Worm (Caenorhabditis elegans) whole organism, L4 larva: ENCODE results near the gene rps-0.

Experiments used
- R02D3.7 ChIP-seq: fragments of 150-350 bp; sonication (generic microtip); optimal IDR thresholded peaks from 3 replicates; lab custom pipeline; 2014; ENCODE audit warnings: missing biosample characterization, missing genetic modification characterization
- aly-2 ChIP-seq: sonication (generic microtip); optimal IDR thresholded peaks from 2 replicates; lab custom pipeline; 2018; ENCODE audit warnings: missing biosample characterization, missing genetic modification characterization
- ceh-82 ChIP-seq: sonication (generic microtip); optimal IDR thresholded peaks from 2 replicates; lab custom pipeline; 2017; ENCODE audit warnings: missing biosample characterization, missing genetic modification characterization
- daf-8 ChIP-seq: fragments of 200-800 bp; sonication (Bioruptor generic); IDR thresholded peaks from 2 replicates; pipeline ENCODE4 v1.3.6; 2022; ENCODE audit warnings: missing genetic modification characterization, missing compliant biosample characterization
- duxl-1 ChIP-seq: sonication (generic microtip); optimal IDR thresholded peaks from 2 replicates; lab custom pipeline; 2016; ENCODE audit warnings: mild to moderate bottlenecking, missing genetic modification characterization, moderate library complexity, missing compliant biosample characterization; ENCODE audit not compliant: poor library complexity
- fkh-10 ChIP-seq: fragments of 150-350 bp; optimal IDR thresholded peaks from 2 replicates; lab custom pipeline; 2014; ENCODE audit warnings: missing biosample characterization, missing genetic modification reagents, missing genetic modification characterization
- lin-15B ChIP-seq: fragments of 150-350 bp; sonication (generic microtip); optimal IDR thresholded peaks from 3 replicates; lab custom pipeline; 2014; ENCODE audit warnings: missing biosample characterization, missing genetic modification characterization
- mxl-2 ChIP-seq: fragments of 200-800 bp; sonication (Bioruptor generic); conservative IDR thresholded peaks from 2 replicates; pipeline ENCODE4 v1.3.6; 2022; ENCODE audit warnings: missing genetic modification reagents, missing genetic modification characterization, missing compliant biosample characterization
- nhr-10 ChIP-seq: fragments of 150-350 bp; optimal IDR thresholded peaks from 2 replicates; lab custom pipeline; 2014; ENCODE audit warnings: missing biosample characterization, missing genetic modification characterization
- pha-4 ChIP-seq, 2 experiments: fragments of 150-350 bp in 1 of 2; fragments of 200-800 bp in 1 of 2; sonication (Bioruptor generic) in 1 of 2; IDR thresholded peaks in 1 of 2; optimal IDR thresholded peaks in 1 of 2; 2 replicates each; pipeline versions ENCODE4 v1.3.6 to Lab custom; 2014 to 2022; ENCODE audit warnings: missing genetic modification characterization in 2 of 2, missing genetic modification reagents in 2 of 2, missing biosample characterization in 1 of 2, missing compliant biosample characterization in 1 of 2
- spr-1 ChIP-seq: sonication (generic microtip); optimal IDR thresholded peaks from 2 replicates; lab custom pipeline; 2016; ENCODE audit warnings: mild to moderate bottlenecking, missing genetic modification characterization, missing compliant biosample characterization
- zag-1 ChIP-seq: fragments of 150-350 bp; optimal IDR thresholded peaks from 2 replicates; lab custom pipeline; 2014; ENCODE audit warnings: missing biosample characterization, missing genetic modification characterization

ce11 chrIII:4735443-4735842, 18.4 kb downstream of the rps-0 start, which contains the start of gene F17C8.7:
- TF ChIP-seq spr-1 (tag; lab: Kevin White, UChicago) (no peak), aly-2 (tag; lab: Kevin White, UChicago) (no peak), fkh-10 (no peak), lin-15B (tag; lab: Kevin White, UChicago) (no peak), daf-8 (no peak), R02D3.7 (tag; lab: Kevin White, UChicago) (no peak), ceh-82 (tag; lab: Kevin White, UChicago) (no peak), duxl-1 (tag; lab: Kevin White, UChicago) (no peak), mxl-2 (GFP tag; lab: Robert Waterston, UW) (no peak), pha-4 (GFP tag; IDR thresholded peaks at IDR 0.05; lab: Robert Waterston, UW) (no peak), pha-4 (tag; optimal IDR thresholded peaks at IDR 0.05; lab: Kevin White, UChicago) (no peak), zag-1 (tag; lab: Kevin White, UChicago) (no peak), nhr-10 (tag; lab: Kevin White, UChicago) (no peak)
